Worm (Caenorhabditis elegans) whole organism, L1 larva: ENCODE measurements around the gene F47B8.2.

Experiments
- C16A3.4 ChIP-seq: fragments of 150-350 bp; optimal IDR thresholded peaks from 2 replicates; lab custom pipeline; 2014; ENCODE audit warnings: missing biosample characterization, missing genetic modification characterization
- F16B12.6 ChIP-seq: fragments of 150-350 bp; optimal IDR thresholded peaks from 2 replicates; lab custom pipeline; 2014; ENCODE audit warnings: missing biosample characterization, missing genetic modification characterization
- Y116A8C.19 ChIP-seq: sonication (generic microtip); optimal IDR thresholded peaks from 2 replicates; lab custom pipeline; 2016; ENCODE audit warnings: missing compliant biosample characterization, missing genetic modification characterization, borderline replicate concordance
- blmp-1 ChIP-seq: fragments of 150-350 bp; optimal IDR thresholded peaks from 2 replicates; lab custom pipeline; 2014; ENCODE audit warnings: missing biosample characterization, missing genetic modification characterization
- ceh-63 ChIP-seq: fragments of 200-800 bp; sonication (Bioruptor generic); optimal IDR thresholded peaks from 2 replicates; lab custom pipeline; 2018; ENCODE audit warnings: mild to moderate bottlenecking, missing genetic modification characterization, missing compliant biosample characterization
- ceh-8 ChIP-seq: fragments of 200-800 bp; sonication (Bioruptor generic); optimal IDR thresholded peaks from 2 replicates; lab custom pipeline; 2018; ENCODE audit warnings: mild to moderate bottlenecking, missing genetic modification characterization, moderate library complexity, missing compliant biosample characterization
- ceh-82 ChIP-seq, 3 experiments: fragments of 150-350 bp in 1 of 3; sonication (generic microtip) in 2 of 3; optimal IDR thresholded peaks; 2 replicates each; lab custom pipeline; 2014 to 2017; ENCODE audit warnings: missing biosample characterization in 3 of 3, missing genetic modification characterization in 3 of 3
- ces-1 ChIP-seq: fragments of 150-350 bp; optimal IDR thresholded peaks from 2 replicates; lab custom pipeline; 2014; ENCODE audit warnings: missing biosample characterization, missing genetic modification reagents, missing genetic modification characterization
- efl-1 ChIP-seq, 4 experiments: fragments of 150-350 bp; optimal IDR thresholded peaks in 3 of 4; peaks in 1 of 4; 1 replicate in 1 of 4; 2 replicates in 3 of 4; lab custom pipeline; 2014; ENCODE audit warnings: missing biosample characterization in 2 of 4, missing genetic modification characterization in 2 of 4, missing genetic modification reagents in 2 of 4
- efl-3 ChIP-seq: fragments of 200-800 bp; sonication (Bioruptor generic); optimal IDR thresholded peaks from 2 replicates; lab custom pipeline; 2018; ENCODE audit warnings: mild to moderate bottlenecking, missing genetic modification characterization, missing compliant biosample characterization
- egl-13 ChIP-seq: sonication (generic microtip); optimal IDR thresholded peaks from 2 replicates; lab custom pipeline; 2016; ENCODE audit warnings: missing genotype, missing genetic modification reagents, missing genetic modification characterization, missing compliant biosample characterization
- elt-2 ChIP-seq: sonication (generic microtip); optimal IDR thresholded peaks from 2 replicates; lab custom pipeline; 2016; ENCODE audit warnings: missing genetic modification characterization, mild to moderate bottlenecking, inconsistent platforms, missing compliant biosample characterization, missing genetic modification reagents
- ets-5 ChIP-seq: fragments of 200-800 bp; sonication (Bioruptor generic); IDR thresholded peaks from 2 replicates; pipeline ENCODE4 v1.3.6; 2022; ENCODE audit warnings: missing genetic modification characterization, missing compliant biosample characterization
- fkh-8 ChIP-seq: sonication (generic microtip); optimal IDR thresholded peaks from 2 replicates; lab custom pipeline; 2016; ENCODE audit warnings: mild to moderate bottlenecking, missing genetic modification characterization, missing compliant biosample characterization
- fos-1 ChIP-seq: fragments of 150-350 bp; optimal IDR thresholded peaks from 2 replicates; lab custom pipeline; 2014; ENCODE audit warnings: missing biosample characterization, missing genetic modification characterization
- grh-1 ChIP-seq: fragments of 200-800 bp; sonication (Bioruptor generic); IDR thresholded peaks from 2 replicates; pipeline ENCODE4 v1.3.6; 2022; ENCODE audit warnings: missing genetic modification reagents, missing genetic modification characterization, missing compliant biosample characterization
- hlh-4 ChIP-seq: sonication (generic microtip); optimal IDR thresholded peaks from 2 replicates; lab custom pipeline; 2016; ENCODE audit warnings: mild to moderate bottlenecking, missing genetic modification characterization, missing compliant biosample characterization
- lin-14 ChIP-seq: fragments of 200-800 bp; sonication (Bioruptor generic); optimal IDR thresholded peaks from 2 replicates; lab custom pipeline; 2018; ENCODE audit warnings: mild to moderate bottlenecking, missing genetic modification characterization, moderate library complexity, missing compliant biosample characterization
- lin-15B ChIP-seq: fragments of 150-350 bp; sonication (generic microtip); optimal IDR thresholded peaks from 3 replicates; lab custom pipeline; 2014; ENCODE audit warnings: missing biosample characterization, missing genetic modification characterization
- lin-35 ChIP-seq, 2 experiments: fragments of 150-350 bp; optimal IDR thresholded peaks; 2 replicates each; lab custom pipeline; 2014; ENCODE audit warnings: missing biosample characterization in 2 of 2, missing genetic modification characterization in 2 of 2, missing genetic modification reagents in 2 of 2
- lsy-2 ChIP-seq, 2 experiments: fragments of 150-350 bp; optimal IDR thresholded peaks; 2 replicates each; lab custom pipeline; 2014; ENCODE audit warnings: missing biosample characterization in 2 of 2, missing genetic modification characterization in 2 of 2
- nhr-12 ChIP-seq: sonication (generic microtip); optimal IDR thresholded peaks from 2 replicates; lab custom pipeline; 2017; ENCODE audit warnings: missing biosample characterization, missing genetic modification characterization
- nhr-19 ChIP-seq: fragments of 200-800 bp; sonication (Bioruptor generic); conservative IDR thresholded peaks from 2 replicates; pipeline ENCODE4 v1.3.6; 2022; ENCODE audit warnings: missing genetic modification characterization, missing compliant biosample characterization
- nhr-237 ChIP-seq: fragments of 150-350 bp; optimal IDR thresholded peaks from 2 replicates; lab custom pipeline; 2014; ENCODE audit warnings: missing biosample characterization, missing genetic modification characterization
- nhr-47 ChIP-seq: sonication (generic microtip); optimal IDR thresholded peaks from 2 replicates; lab custom pipeline; 2016; ENCODE audit warnings: mild to moderate bottlenecking, missing genetic modification characterization, moderate library complexity, missing compliant biosample characterization
- nhr-77 ChIP-seq: fragments of 150-350 bp; optimal IDR thresholded peaks from 2 replicates; lab custom pipeline; 2014; ENCODE audit warnings: missing biosample characterization, missing genetic modification characterization
- nhr-84 ChIP-seq: sonication (generic microtip); optimal IDR thresholded peaks from 2 replicates; lab custom pipeline; 2017; ENCODE audit warnings: missing biosample characterization, missing genetic modification characterization
- nhr-85 ChIP-seq: sonication (generic microtip); peaks from one replicate; lab custom pipeline; 2016; ENCODE audit warnings: missing genetic modification characterization, inconsistent platforms, missing compliant biosample characterization
- pax-3 ChIP-seq: fragments of 200-800 bp; sonication (Bioruptor generic); optimal IDR thresholded peaks from 2 replicates; lab custom pipeline; 2018; ENCODE audit warnings: mild to moderate bottlenecking, missing genetic modification characterization, moderate library complexity, missing compliant biosample characterization
- skn-1 ChIP-seq: fragments of 150-350 bp; optimal IDR thresholded peaks from 2 replicates; lab custom pipeline; 2014; ENCODE audit warnings: missing biosample characterization, missing genetic modification characterization
- snu-23 ChIP-seq: sonication (generic microtip); optimal IDR thresholded peaks from 2 replicates; lab custom pipeline; 2016; ENCODE audit warnings: missing genetic modification characterization, missing compliant biosample characterization
- sox-4 ChIP-seq: sonication (generic microtip); optimal IDR thresholded peaks from 2 replicates; lab custom pipeline; 2016; ENCODE audit warnings: missing genetic modification characterization, missing compliant biosample characterization
- sup-37 ChIP-seq: fragments of 200-800 bp; sonication (Bioruptor generic); optimal IDR thresholded peaks from 2 replicates; lab custom pipeline; 2018; ENCODE audit warnings: mild to moderate bottlenecking, missing genetic modification characterization, missing compliant biosample characterization
- tlp-1 ChIP-seq: fragments of 150-350 bp; optimal IDR thresholded peaks from 2 replicates; lab custom pipeline; 2014; ENCODE audit warnings: missing biosample characterization, missing genetic modification characterization
- unc-98 ChIP-seq: fragments of 200-800 bp; sonication (Bioruptor generic); IDR thresholded peaks from 2 replicates; pipeline ENCODE4 v1.3.6; 2022; ENCODE audit warnings: missing genetic modification characterization, missing compliant biosample characterization
- ztf-11 ChIP-seq, 2 experiments: sonication (generic microtip); optimal IDR thresholded peaks; 2 replicates each; lab custom pipeline; 2016 to 2017; ENCODE audit warnings: missing genetic modification characterization in 2 of 2, missing biosample characterization in 1 of 2, missing compliant biosample characterization in 1 of 2

F47B8.2 gene

DNA sequence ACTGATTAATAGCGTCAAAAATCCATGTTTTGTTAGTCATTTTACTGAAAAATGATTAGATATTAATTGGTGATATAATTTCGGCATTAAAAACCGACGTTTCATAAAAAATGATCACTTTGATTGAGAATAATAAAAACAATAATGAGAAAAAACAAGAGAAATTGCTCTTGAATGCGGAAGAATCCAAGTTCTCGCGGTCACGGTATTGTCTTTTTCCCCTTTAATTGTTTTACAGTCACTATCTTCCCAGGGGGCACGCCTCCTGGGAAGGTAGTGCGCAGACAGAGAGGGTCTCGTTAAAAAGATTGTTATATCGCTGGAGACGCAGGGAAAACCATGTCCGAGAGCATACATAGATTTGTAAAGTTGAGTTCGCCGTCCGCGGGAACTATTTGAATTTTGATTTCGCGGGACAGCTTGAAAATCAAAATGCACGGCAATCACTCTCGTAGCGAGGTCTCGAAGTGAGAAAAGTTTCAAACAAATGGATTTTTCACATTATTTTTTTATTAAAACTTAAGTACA, 22.7 kb downstream of the F47B8.2 start, which contains the start of gene F14D7.2:
TSS of gene F14D7.2 (minus strand) at position 51 of the 528 bp plus-strand sequence.
- no peak for TF ChIP-seq nhr-47 (tag; lab: Kevin White, UChicago)
- TF ChIP-seq blmp-1 (tag; lab: Kevin White, UChicago): no peak
- TF ChIP-seq C16A3.4 (tag; lab: Kevin White, UChicago): no peak
- no peak for TF ChIP-seq sup-37 (GFP tag; lab: Kevin White, UChicago)
- TF ChIP-seq ztf-11 (tag; optimal IDR thresholded peaks at IDR 0.05; lab: Kevin White, UChicago): no peak
- no peak for TF ChIP-seq skn-1
- TF ChIP-seq ceh-8 (GFP tag; lab: Kevin White, UChicago): no peak
- TF ChIP-seq sox-4 (tag; lab: Kevin White, UChicago): no peak
- TF ChIP-seq snu-23 (GFP tag; lab: Kevin White, UChicago): no peak
- TF ChIP-seq grh-1 (GFP tag; lab: Robert Waterston, UW): no peak
- TF ChIP-seq hlh-4 (tag; lab: Kevin White, UChicago): no peak
- no peak for TF ChIP-seq ces-1 (GFP tag; lab: Kevin White, UChicago)
- no peak for TF ChIP-seq nhr-84 (tag; lab: Kevin White, UChicago)
- no peak for TF ChIP-seq pax-3
- TF ChIP-seq, all 84 proteins: peak for 0

DNA sequence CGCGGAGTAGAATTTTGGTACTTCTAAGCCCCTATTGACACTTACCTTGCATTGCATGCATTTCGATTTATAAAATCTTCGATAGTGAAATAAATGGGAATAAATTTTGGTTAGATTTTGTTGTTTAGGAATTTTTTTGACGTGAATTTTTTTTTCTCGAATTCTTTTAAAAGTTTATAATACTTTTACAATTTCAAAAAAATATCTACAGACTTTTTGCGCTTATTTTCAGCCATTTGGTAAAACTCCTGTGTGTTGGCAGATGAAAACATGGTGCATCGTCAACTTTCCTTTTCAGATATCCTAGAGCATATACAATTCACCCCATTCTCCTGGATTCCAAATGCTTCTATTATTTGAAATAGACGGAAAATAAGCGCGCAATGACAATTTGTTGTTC, 25.8 kb downstream of the F47B8.2 start, which contains the start of gene F14D7.18:
TSS of gene F14D7.18 (minus strand) at position 101 of the 400 bp plus-strand sequence.
- TF ChIP-seq Y116A8C.19 (tag; lab: Kevin White, UChicago): no peak
- no peak for TF ChIP-seq tlp-1
- TF ChIP-seq efl-1 (optimal IDR thresholded peaks at IDR 0.05; lab: Kevin White, UChicago): no peak
- no peak for TF ChIP-seq efl-1 (GFP tag; optimal IDR thresholded peaks at IDR 0.05 in 1 of 2; lab: Kevin White, UChicago)
- no peak for TF ChIP-seq unc-98
- TF ChIP-seq, all 84 proteins: peak for 0

DNA sequence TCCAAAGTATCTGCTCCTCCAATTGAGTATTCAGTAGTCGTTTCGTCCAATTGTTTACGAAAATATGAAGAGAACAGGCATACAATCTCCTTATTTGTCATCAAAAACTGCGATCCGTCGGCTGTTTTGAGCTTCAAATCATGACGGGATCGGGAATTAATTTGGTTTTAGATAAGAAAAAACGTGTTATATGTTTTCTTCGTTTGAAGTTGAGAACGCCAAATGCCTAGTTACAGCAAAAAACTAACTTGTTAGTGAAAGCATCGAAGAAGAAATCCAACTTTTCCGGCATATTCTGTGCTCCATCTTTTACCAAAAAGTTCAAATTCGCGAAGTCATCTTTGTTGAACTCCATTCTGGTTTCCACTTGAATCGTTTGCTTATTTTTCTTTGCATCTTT, 27.1 kb downstream of the F47B8.2 start, which contains the start of gene F14D7.1:
TSS of gene F14D7.1 (minus strand) at position 101 of the 400 bp plus-strand sequence.
- TF ChIP-seq fos-1 (no peak), unc-98 (no peak), nhr-85 (tag; lab: Kevin White, UChicago) (no peak), nhr-84 (tag; lab: Kevin White, UChicago) (no peak), ets-5 (GFP tag; lab: Robert Waterston, UW) (no peak), nhr-12 (tag; lab: Kevin White, UChicago) (no peak)

DNA sequence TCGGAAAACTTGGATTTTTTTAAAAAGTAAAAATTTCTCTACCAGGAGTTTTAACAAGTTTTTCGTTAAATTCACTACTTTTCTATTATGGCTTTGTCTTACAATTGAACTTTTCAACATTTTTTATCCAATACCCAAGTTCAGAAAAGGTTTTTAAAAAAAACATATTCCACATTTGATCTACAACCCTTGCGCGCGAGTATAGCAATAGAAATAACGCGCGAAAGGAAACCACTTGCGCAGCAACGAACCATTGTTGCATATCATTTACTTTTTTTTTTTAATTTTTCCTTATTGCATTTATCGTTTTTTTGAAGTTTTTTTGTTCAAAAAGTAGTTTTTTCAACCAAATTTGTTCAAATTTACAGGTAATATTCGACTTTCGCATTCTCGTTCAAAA, 30.6 kb downstream of the F47B8.2 start, which contains the start of gene F40G12.11:
TSS of gene F40G12.11 (plus strand) at position 369 of the 400 bp plus-strand sequence.
- TF ChIP-seq ceh-82 (tag; optimal IDR thresholded peaks at IDR 0.05; lab: Kevin White, UChicago): no peak
- TF ChIP-seq elt-2 (tag; lab: Kevin White, UChicago): no peak
- no peak for TF ChIP-seq nhr-12 (tag; lab: Kevin White, UChicago)
- no peak for TF ChIP-seq lin-15B
- no peak for TF ChIP-seq lin-35 (GFP tag; optimal IDR thresholded peaks at IDR 0.05; lab: Kevin White, UChicago)

DNA sequence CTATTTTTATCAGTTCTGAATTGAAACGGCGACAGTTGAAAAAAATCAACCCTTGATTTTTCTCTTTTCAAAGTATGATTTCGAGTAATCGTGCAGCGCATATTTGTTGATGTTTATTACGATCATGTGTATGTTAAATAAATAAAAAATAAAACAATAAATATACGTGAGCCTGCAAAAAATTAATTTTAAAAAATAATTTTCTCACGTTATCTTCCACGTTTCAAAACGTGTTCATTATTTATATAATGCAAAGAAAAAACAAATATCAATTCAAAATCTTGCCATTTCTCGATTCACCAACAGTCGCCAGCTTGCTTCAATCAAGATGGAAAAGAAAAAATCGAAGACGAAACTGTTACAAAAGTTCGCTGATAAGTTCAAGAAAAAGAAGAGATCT, 33.2 kb downstream of the F47B8.2 start, which contains the start of gene F40G12.10:
TSS of gene F40G12.10 (plus strand) at position 301 of the 400 bp plus-strand sequence.
- TF ChIP-seq tlp-1 (no peak), efl-3 (GFP tag; lab: Kevin White, UChicago) (no peak), fkh-8 (no peak), F16B12.6 (no peak), egl-13 (tag; lab: Kevin White, UChicago) (no peak), nhr-19 (GFP tag; lab: Robert Waterston, UW) (no peak), nhr-77 (no peak), lsy-2 (tag; optimal IDR thresholded peaks at IDR 0.05; lab: Kevin White, UChicago) (no peak), lin-14 (GFP tag; lab: Kevin White, UChicago) (no peak), Y116A8C.19 (tag; lab: Kevin White, UChicago) (no peak), blmp-1 (tag; lab: Kevin White, UChicago) (no peak), ceh-63 (GFP tag; lab: Kevin White, UChicago) (no peak), nhr-237 (tag; lab: Kevin White, UChicago) (no peak), hlh-4 (tag; lab: Kevin White, UChicago) (no peak)
